Worm (Caenorhabditis elegans) whole organism, L4/young adult: ENCODE measurements around the gene C07E3.10.

Experiments used
- W03F9.2 ChIP-seq: fragments of 150-350 bp; optimal IDR thresholded peaks from 2 replicates; lab custom pipeline; 2014; ENCODE audit warnings: missing biosample characterization, missing genetic modification characterization
- dao-5 ChIP-seq: sonication (generic microtip); optimal IDR thresholded peaks from 2 replicates; lab custom pipeline; 2016; ENCODE audit warnings: missing genotype, missing genetic modification characterization, moderate library complexity, missing compliant biosample characterization

DNA sequence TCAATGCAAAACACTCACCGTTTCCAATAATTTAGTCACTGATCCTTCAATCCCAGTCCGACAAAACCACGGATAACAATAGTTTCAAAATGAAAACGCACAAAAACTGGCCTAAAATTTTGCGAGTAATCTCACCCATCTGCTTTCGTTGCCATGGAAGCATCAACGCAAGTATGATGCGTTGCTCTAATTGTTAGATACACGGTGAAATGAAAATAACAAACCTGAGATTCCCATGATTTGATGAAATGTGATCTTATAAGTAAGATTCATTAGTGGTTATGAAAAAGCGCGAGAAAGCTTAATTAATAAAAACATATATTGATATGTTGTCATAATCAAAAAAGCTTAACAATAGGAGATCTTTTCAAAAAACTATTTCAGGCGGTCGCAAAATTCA is 21.0 kb downstream of the C07E3.10 start, which contains the start of gene ceh-57:
- TF ChIP-seq W03F9.2 (no peak), dao-5 (no peak)
